Worm (Caenorhabditis elegans): ENCODE data around the gene try-10.

Gene try-10

DNA sequence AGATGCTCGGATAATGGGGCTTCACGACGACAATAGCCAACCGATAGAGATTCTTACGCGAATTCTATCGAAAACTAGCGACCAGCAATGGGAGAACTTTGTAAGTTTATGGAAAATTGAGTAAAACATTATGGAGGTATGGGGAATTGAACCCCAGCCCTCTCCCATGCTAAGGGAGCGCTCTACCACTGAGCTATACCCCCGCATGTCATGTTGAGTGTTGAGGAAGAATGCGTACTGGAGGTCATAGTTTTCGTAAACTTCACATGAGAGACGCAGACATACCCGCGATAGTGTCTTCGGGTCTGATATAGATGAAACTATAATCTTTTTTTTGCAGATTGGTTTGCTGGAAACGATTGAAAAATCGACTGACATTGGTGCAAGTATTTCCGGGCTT, 9.7 kb downstream of the try-10 start (continued):
- TF ChIP-seq atf-7 (tag; optimal IDR thresholded peaks at IDR 0.05) (peak; percentile 69), ZK185.1 (tag; optimal IDR thresholded peaks at IDR 0.05; ENCODE audit: poor library complexity, severe bottlenecking) (peak; percentile 80), ztf-28 (GFP tag; IDR thresholded peaks at IDR 0.05) (no peak), C17E4.6 (GFP tag; IDR thresholded peaks at IDR 0.05) (peak; percentile 32; the same call in 1 of the 2 replicates), mel-28 (tag; optimal IDR thresholded peaks at IDR 0.05; ENCODE audit: borderline replicate concordance) (peak; percentile 22), F39B2.1 (GFP tag; IDR thresholded peaks at IDR 0.05) (no peak), hlh-12 (tag; optimal IDR thresholded peaks at IDR 0.05) (peak; percentile 2), attf-6 (GFP tag; IDR thresholded peaks at IDR 0.05) (no peak), cebp-1 (GFP tag; IDR thresholded peaks at IDR 0.05) (no peak), cebp-1 (tag; optimal IDR thresholded peaks at IDR 0.05) (peak; percentile 67), C06A6.2 (GFP tag; conservative IDR thresholded peaks at IDR 0.05) (no peak), nhr-120 (GFP tag; IDR thresholded peaks at IDR 0.05) (no peak), unc-130 (GFP tag; optimal IDR thresholded peaks at IDR 0.05) (peak; percentile 27), ztf-25 (GFP tag; IDR thresholded peaks at IDR 0.05) (no peak), attf-5 (GFP tag; optimal IDR thresholded peaks at IDR 0.05) (no peak), ceh-40 (GFP tag; IDR thresholded peaks at IDR 0.05) (peak; percentile 18; the same call in 1 of the 2 replicates), ceh-27 (GFP tag; optimal IDR thresholded peaks at IDR 0.05) (peak; percentile 37), egrh-3 (GFP tag; IDR thresholded peaks at IDR 0.05) (no peak), lir-1 (GFP tag; conservative IDR thresholded peaks at IDR 0.05) (0 out of 2 replicates have a peak, but pooled peaks have one; percentile 42), dox-1 (GFP tag; IDR thresholded peaks at IDR 0.05) (peak; percentile 72; the same call in 1 of the 2 replicates), pbrm-1 (GFP tag; IDR thresholded peaks at IDR 0.05) (peak; percentile 67), lin-35 (GFP tag; optimal IDR thresholded peaks at IDR 0.05) (peak in 1 of 3 experiments; percentile 56), snpc-3.4 (tag; optimal IDR thresholded peaks at IDR 0.05) (peak; percentile 92), athp-1 (tag; optimal IDR thresholded peaks at IDR 0.05) (peak; percentile 50), mcd-1 (GFP tag; IDR thresholded peaks at IDR 0.05) (peak; percentile 59), snpc-4 (GFP tag; optimal IDR thresholded peaks at IDR 0.05) (peak; percentile 49), snpc-4 (tag; optimal IDR thresholded peaks at IDR 0.05) (peak in 3 of 4 experiments; percentile 52 to 73 (median 61)), madf-3 (GFP tag; IDR thresholded peaks at IDR 0.05) (no peak), gei-17 (GFP tag; optimal IDR thresholded peaks at IDR 0.05) (no peak), ekl-4 (GFP tag; IDR thresholded peaks at IDR 0.05) (peak; percentile 58; the same call in 1 of the 2 replicates)

DNA sequence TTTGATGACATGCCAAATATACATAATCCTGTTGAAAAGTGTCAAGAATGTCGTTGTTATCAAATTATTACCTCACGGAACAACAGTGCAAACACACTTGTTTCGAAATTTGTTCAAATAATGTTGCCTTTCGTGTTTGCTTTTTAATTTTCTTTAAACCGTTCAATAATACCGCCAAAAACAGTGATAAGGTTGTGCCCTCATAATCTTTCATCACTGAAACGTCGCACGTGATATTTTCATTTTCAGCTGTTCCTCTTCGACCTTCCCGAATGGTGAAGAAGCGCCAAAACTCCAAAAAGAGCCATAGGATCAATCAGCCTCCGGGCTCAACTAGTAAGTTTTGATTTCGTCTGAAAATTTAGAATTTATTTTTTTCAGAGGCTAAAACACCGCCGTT, 11.0 kb downstream of the try-10 start, which contains the start of gene inft-2:
inft-2 (plus strand) TSS at position 248 of the 400 bp plus-strand sequence.
- TF ChIP-seq F57C9.4 (tag; optimal IDR thresholded peaks at IDR 0.05) (no peak), ztf-3 (GFP tag; optimal IDR thresholded peaks at IDR 0.05) (no peak), ccch-3 (GFP tag; optimal IDR thresholded peaks at IDR 0.05) (no peak), nhr-80 (tag; optimal IDR thresholded peaks at IDR 0.05) (peak; percentile 71), unc-62 (GFP tag; optimal IDR thresholded peaks at IDR 0.05) (peak; percentile 40), snpc-1.1 (tag; optimal IDR thresholded peaks at IDR 0.05; ENCODE audit: insufficient read depth) (no peak), cebp-1 (GFP tag; IDR thresholded peaks at IDR 0.05) (peak; percentile 65; the same call in 1 of the 2 replicates), cebp-1 (tag; optimal IDR thresholded peaks at IDR 0.05) (no peak), lag-1 (GFP tag; IDR thresholded peaks at IDR 0.05) (no peak), lsy-27 (tag; optimal IDR thresholded peaks at IDR 0.05; ENCODE audit: borderline replicate concordance, insufficient read depth) (no peak), pbrm-1 (GFP tag; IDR thresholded peaks at IDR 0.05) (no peak), bed-1 (GFP tag; IDR thresholded peaks at IDR 0.05) (no peak)

Measured in whole organism, young adult.